Worm (Caenorhabditis elegans): ENCODE measurements around the gene ZK1240.3.

Gene ZK1240.3

ce11 chrII:2289441-2289840 lies 30.7 kb upstream of the ZK1240.3 start:
- TF ChIP-seq rnt-1 (tag; optimal IDR thresholded peaks at IDR 0.05) (no peak), unc-3 (GFP tag; conservative IDR thresholded peaks at IDR 0.05) (no peak), unc-3 (tag; optimal IDR thresholded peaks at IDR 0.05) (peak; percentile 50), unc-55 (GFP tag; optimal IDR thresholded peaks at IDR 0.05) (peak; percentile 87)

- TF ChIP-seq ceh-18 (tag; optimal IDR thresholded peaks at IDR 0.05) (no peak), ztf-16 (tag; optimal IDR thresholded peaks at IDR 0.05) (no peak), pros-1 (tag; optimal IDR thresholded peaks at IDR 0.05) (no peak), che-1 (tag; optimal IDR thresholded peaks at IDR 0.05) (no peak)
Observed at ce11 chrII:2292027-2292426, 28.1 kb upstream of the ZK1240.3 start, which contains the start of gene K09F6.7. K09F6.7 (minus strand) TSS chrII:2292127.

ce11 chrII:2292549-2292948 lies 27.6 kb upstream of the ZK1240.3 start:
- no peak for TF ChIP-seq hlh-15 (tag; optimal IDR thresholded peaks at IDR 0.05)
- TF ChIP-seq elt-2 (tag; optimal IDR thresholded peaks at IDR 0.05), result no peak
- TF ChIP-seq ceh-45 (GFP tag; IDR thresholded peaks at IDR 0.05), result no peak
- TF ChIP-seq rnt-1 (tag; optimal IDR thresholded peaks at IDR 0.05), result no peak
- TF ChIP-seq C08G9.2 (tag; optimal IDR thresholded peaks at IDR 0.05), result no peak
- no peak for TF ChIP-seq hlh-13 (GFP tag; optimal IDR thresholded peaks at IDR 0.05)
- no peak for TF ChIP-seq che-1 (tag; optimal IDR thresholded peaks at IDR 0.05)
- TF ChIP-seq ttx-3 (tag; optimal IDR thresholded peaks at IDR 0.05), result no peak
- no peak for TF ChIP-seq ceh-2 (tag; optimal IDR thresholded peaks at IDR 0.05)
- TF ChIP-seq tbx-7 (tag; optimal IDR thresholded peaks at IDR 0.05), result no peak
- TF ChIP-seq hlh-8 (tag; optimal IDR thresholded peaks at IDR 0.05), result no peak
- no peak for TF ChIP-seq C38D4.7 (GFP tag; optimal IDR thresholded peaks at IDR 0.05)
- TF ChIP-seq pha-4 (tag; optimal IDR thresholded peaks at IDR 0.05), result no peak
- no peak for TF ChIP-seq ceh-22 (tag; optimal IDR thresholded peaks at IDR 0.05)
- TF ChIP-seq npax-4 (tag; optimal IDR thresholded peaks at IDR 0.05), result no peak

- TF ChIP-seq hlh-8 (tag; optimal IDR thresholded peaks at IDR 0.05) (no peak), pax-1 (tag; optimal IDR thresholded peaks at IDR 0.05) (no peak), elt-2 (tag; optimal IDR thresholded peaks at IDR 0.05) (no peak), pha-4 (tag; optimal IDR thresholded peaks at IDR 0.05) (no peak), ceh-30 (tag; optimal IDR thresholded peaks at IDR 0.05) (no peak), ceh-18 (tag; optimal IDR thresholded peaks at IDR 0.05) (no peak)
Observed at ce11 chrII:2295817-2296315, 24.3 kb upstream of the ZK1240.3 start, which contains the start of gene fbxc-25. fbxc-25 (minus strand) TSS chrII:2296265.

DNA sequence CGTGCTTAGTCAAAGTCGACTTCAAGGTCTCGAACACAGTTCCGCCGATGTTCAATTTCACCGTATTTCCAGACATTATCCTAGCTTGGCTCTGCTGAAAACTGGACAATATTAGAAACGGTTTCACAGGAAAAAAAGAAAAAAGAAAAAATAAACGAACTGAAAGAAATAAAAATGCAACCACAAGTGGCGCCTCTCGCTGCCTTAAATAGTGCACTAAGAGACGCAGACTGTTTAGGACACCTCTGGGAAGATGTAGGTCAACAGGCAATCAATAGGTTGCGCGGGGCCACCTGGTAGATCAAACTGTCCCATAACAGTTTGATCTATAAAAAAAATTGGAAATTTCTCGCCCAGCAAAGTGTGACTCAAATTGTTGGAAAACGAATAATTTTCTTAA lies 21.4 kb upstream of the ZK1240.3 start, which contains the start of gene B0281.4:
Gene B0281.4 (minus strand): TSS at position 101 of the 400 bp plus-strand sequence.
- TF ChIP-seq ahr-1 (tag; optimal IDR thresholded peaks at IDR 0.05) (no peak), ceh-18 (tag; optimal IDR thresholded peaks at IDR 0.05) (no peak), hlh-15 (tag; optimal IDR thresholded peaks at IDR 0.05) (no peak), ceh-9 (tag; optimal IDR thresholded peaks at IDR 0.05) (no peak), mec-3 (tag; optimal IDR thresholded peaks at IDR 0.05; ENCODE audit: borderline replicate concordance) (no peak), eyg-1 (tag; optimal IDR thresholded peaks at IDR 0.05) (no peak), ama-1 (optimal IDR thresholded peaks at IDR 0.05) (no peak), sdc-2 (tag; optimal IDR thresholded peaks at IDR 0.05) (no peak), ceh-48 (tag; optimal IDR thresholded peaks at IDR 0.05) (no peak), che-1 (tag; optimal IDR thresholded peaks at IDR 0.05) (no peak), K09A11.1 (tag; optimal IDR thresholded peaks at IDR 0.05; ENCODE audit: insufficient read depth) (no peak), tbx-7 (tag; optimal IDR thresholded peaks at IDR 0.05) (no peak), unc-86 (tag; optimal IDR thresholded peaks at IDR 0.05) (no peak), pag-3 (tag; optimal IDR thresholded peaks at IDR 0.05; ENCODE audit: borderline replicate concordance) (no peak), dve-1 (tag; optimal IDR thresholded peaks at IDR 0.05) (no peak), fkh-10 (GFP tag; optimal IDR thresholded peaks at IDR 0.05) (no peak), gmeb-2 (tag; optimal IDR thresholded peaks at IDR 0.05) (no peak)
